Fruit fly (Drosophila melanogaster): ENCODE measurements around the gene CG14416.

dm6 chrX:2882516-2882915 is 9.9 kb upstream of the CG14416 start:
- TF ChIP-seq BtbVII (GFP tag; optimal IDR thresholded peaks at IDR 0.05) (no peak), CG18262 (tag; optimal IDR thresholded peaks at IDR 0.05) (no peak), Camta (GFP tag; optimal IDR thresholded peaks at IDR 0.05) (no peak), CG2199 (GFP tag; IDR thresholded peaks at IDR 0.05) (no peak), fd64A (GFP tag; optimal IDR thresholded peaks at IDR 0.05) (no peak)
